In the genomic region with DNA sequence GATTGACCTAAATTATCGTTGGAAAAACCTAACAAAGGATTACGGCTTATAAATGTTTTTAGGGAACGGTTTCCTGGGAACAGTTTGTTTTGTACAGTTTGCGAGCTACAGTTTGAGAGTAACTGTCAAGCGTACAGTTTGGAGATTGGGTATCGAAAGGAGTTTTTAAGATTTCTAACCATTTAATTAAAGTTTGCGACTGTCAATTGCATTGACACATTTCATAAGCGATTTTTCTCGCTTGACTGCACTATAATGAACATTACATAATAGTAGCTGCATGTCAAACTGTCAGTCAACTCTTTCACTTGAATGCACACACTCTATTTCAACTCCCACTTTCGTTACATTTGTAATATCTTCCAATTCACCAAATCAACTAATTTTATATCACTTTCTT, we compare ENCODE assay signal across 1 fruit fly cellular context.
TF ChIP-seq lines count a peak whose summit lies in the region.

No protein-coding gene starts in this region.

TF ChIP-seq in whole organism, embryonic, 481 proteins besides CTCF, POLR2A, EP300 and RAD21 (continued from another document):
- TF ChIP-seq HLH54F (GFP tag; optimal IDR thresholded peaks at IDR 0.05; lab: Kevin White, UChicago): no peak
- peak; percentile 34; the same call in 1 of the 3 replicates for TF ChIP-seq Opbp (GFP tag; IDR thresholded peaks at IDR 0.05; lab: Robert Waterston, UW; ENCODE audit: partially characterized antibody)
- no peak for TF ChIP-seq CG11085 (GFP tag; IDR thresholded peaks at IDR 0.05; lab: Robert Waterston, UW)
- TF ChIP-seq CG1603 (tag; optimal IDR thresholded peaks at IDR 0.05; lab: Kevin White, UChicago): no peak
- no peak for TF ChIP-seq CG11723 (GFP tag; optimal IDR thresholded peaks at IDR 0.05; lab: Kevin White, UChicago)
- no peak for TF ChIP-seq vnd (GFP tag; IDR thresholded peaks at IDR 0.05; lab: Robert Waterston, UW; ENCODE audit: partially characterized antibody)
- no peak for TF ChIP-seq sob (GFP tag; IDR thresholded peaks at IDR 0.05; lab: Robert Waterston, UW)
- no peak for TF ChIP-seq C15 (GFP tag; IDR thresholded peaks at IDR 0.05; lab: Robert Waterston, UW)
- no peak for TF ChIP-seq Doc3 (GFP tag; IDR thresholded peaks at IDR 0.05; lab: Robert Waterston, UW; ENCODE audit: partially characterized antibody)
- no peak for TF ChIP-seq CG7372 (GFP tag; IDR thresholded peaks at IDR 0.05; lab: Robert Waterston, UW)
- no peak for TF ChIP-seq CG17359 (tag; optimal IDR thresholded peaks at IDR 0.05; lab: Kevin White, UChicago)
- TF ChIP-seq Oaz (GFP tag; IDR thresholded peaks at IDR 0.05; lab: Robert Waterston, UW): no peak
- TF ChIP-seq btn (GFP tag; optimal IDR thresholded peaks at IDR 0.05; lab: Kevin White, UChicago): no peak
- TF ChIP-seq CG8765 (GFP tag; IDR thresholded peaks at IDR 0.05; lab: Robert Waterston, UW): no peak
- no peak for TF ChIP-seq scrt (GFP tag; optimal IDR thresholded peaks at IDR 0.05; lab: Kevin White, UChicago)
- TF ChIP-seq CG1602 (GFP tag; optimal IDR thresholded peaks at IDR 0.05; lab: Kevin White, UChicago): no peak
- no peak for TF ChIP-seq ab (GFP tag; optimal IDR thresholded peaks at IDR 0.05; lab: Kevin White, UChicago)
- no peak for TF ChIP-seq Hmx (GFP tag; optimal IDR thresholded peaks at IDR 0.05; lab: Kevin White, UChicago)
- TF ChIP-seq HLH4C (GFP tag; IDR thresholded peaks at IDR 0.05; lab: Robert Waterston, UW; ENCODE audit: partially characterized antibody): 0 out of 3 replicates have a peak, but pooled peaks have one; percentile 11
- no peak for TF ChIP-seq CG12071 (GFP tag; optimal IDR thresholded peaks at IDR 0.05; lab: Kevin White, UChicago)
- TF ChIP-seq CG10462 (GFP tag; optimal IDR thresholded peaks at IDR 0.05; lab: Kevin White, UChicago): no peak
- TF ChIP-seq CG7963 (GFP tag; IDR thresholded peaks at IDR 0.05; lab: Robert Waterston, UW; ENCODE audit: partially characterized antibody): 0 out of 3 replicates have a peak, but pooled peaks have one; percentile 43
- no peak for TF ChIP-seq Myb (GFP tag; optimal IDR thresholded peaks at IDR 0.05; lab: Kevin White, UChicago)
- TF ChIP-seq Meics (GFP tag; optimal IDR thresholded peaks at IDR 0.05; lab: Kevin White, UChicago): no peak
- TF ChIP-seq CG17385 (GFP tag; optimal IDR thresholded peaks at IDR 0.05; lab: Kevin White, UChicago): no peak
- no peak for TF ChIP-seq sug (tag; optimal IDR thresholded peaks at IDR 0.05; lab: Kevin White, UChicago)
- no peak for TF ChIP-seq CG33213 (GFP tag; optimal IDR thresholded peaks at IDR 0.05; lab: Kevin White, UChicago)
- TF ChIP-seq CG8944 (GFP tag; optimal IDR thresholded peaks at IDR 0.05; lab: Kevin White, UChicago): no peak
- no peak for TF ChIP-seq CG14050 (GFP tag; IDR thresholded peaks at IDR 0.05; lab: Robert Waterston, UW)
- TF ChIP-seq grau (tag; optimal IDR thresholded peaks at IDR 0.05; lab: Kevin White, UChicago): peak; percentile 20
- no peak for TF ChIP-seq CG17568 (GFP tag; optimal IDR thresholded peaks at IDR 0.05; lab: Kevin White, UChicago)
- no peak for TF ChIP-seq CG10543 (GFP tag; optimal IDR thresholded peaks at IDR 0.05; lab: Kevin White, UChicago)
- TF ChIP-seq Sox102F (GFP tag; optimal IDR thresholded peaks at IDR 0.05; lab: Kevin White, UChicago): no peak
- TF ChIP-seq CG16815 (GFP tag; optimal IDR thresholded peaks at IDR 0.05; lab: Kevin White, UChicago): no peak
- TF ChIP-seq BEAF-32 (GFP tag; optimal IDR thresholded peaks at IDR 0.05; lab: Kevin White, UChicago): no peak
- TF ChIP-seq CG2199 (GFP tag; IDR thresholded peaks at IDR 0.05; lab: Robert Waterston, UW): no peak
- TF ChIP-seq Lim3 (GFP tag; IDR thresholded peaks at IDR 0.05; lab: Robert Waterston, UW): no peak
